Worm (Caenorhabditis elegans) whole organism, L3 larva: ENCODE data around the gene C02D5.2.

Experiments used
- ama-1 ChIP-seq: fragments of 150-350 bp; optimal IDR thresholded peaks from 2 replicates; lab custom pipeline; 2018
- elt-2 ChIP-seq: sonication (generic microtip); optimal IDR thresholded peaks from 2 replicates; lab custom pipeline; 2016; ENCODE audit warnings: missing genetic modification reagents, mild to moderate bottlenecking, missing genetic modification characterization, missing compliant biosample characterization
- lin-15B ChIP-seq: fragments of 150-350 bp; optimal IDR thresholded peaks from 2 replicates; lab custom pipeline; 2014; ENCODE audit warnings: missing biosample characterization, missing genetic modification characterization
- mdl-1 ChIP-seq: fragments of 150-350 bp; optimal IDR thresholded peaks from 2 replicates; lab custom pipeline; 2014; ENCODE audit warnings: missing biosample characterization, missing genetic modification characterization
- nhr-76 ChIP-seq: fragments of 150-350 bp; sonication (generic microtip); optimal IDR thresholded peaks from 5 replicates; lab custom pipeline; 2014; ENCODE audit warnings: missing biosample characterization, missing genetic modification characterization
- pha-4 ChIP-seq: fragments of 150-350 bp; optimal IDR thresholded peaks from 2 replicates; lab custom pipeline; 2014; ENCODE audit warnings: missing biosample characterization, missing genetic modification reagents, missing genetic modification characterization
- snpc-4 ChIP-seq: fragments of 150-350 bp; optimal IDR thresholded peaks from 2 replicates; lab custom pipeline; 2014; ENCODE audit warnings: missing biosample characterization, missing genetic modification characterization
- unc-62 ChIP-seq: fragments of 150-350 bp; sonication (generic microtip); optimal IDR thresholded peaks from 4 replicates; lab custom pipeline; 2014; ENCODE audit warnings: missing biosample characterization, missing genetic modification reagents, missing genetic modification characterization
- ztf-4 ChIP-seq: fragments of 150-350 bp; optimal IDR thresholded peaks from 2 replicates; lab custom pipeline; 2014; ENCODE audit warnings: missing biosample characterization, missing genetic modification characterization

ce11 chrIII:8518990-8519389 lies 38.1 kb upstream of the C02D5.2 start:
- TF ChIP-seq snpc-4 (tag; lab: Kevin White, UChicago) (no peak), lin-15B (no peak), pha-4 (tag; lab: Kevin White, UChicago) (no peak), mdl-1 (tag; lab: Kevin White, UChicago) (no peak), ama-1 (lab: Kevin White, UChicago) (no peak), ztf-4 (tag; lab: Kevin White, UChicago) (no peak), elt-2 (tag; lab: Kevin White, UChicago) (no peak), unc-62 (no peak), nhr-76 (tag; lab: Kevin White, UChicago) (no peak)
